Worm (Caenorhabditis elegans) whole organism, L3 larva: ENCODE data around the gene Y66A7A.9.

Experiments used
- ceh-28 ChIP-seq: fragments of 150-350 bp; optimal IDR thresholded peaks from 2 replicates; lab custom pipeline; 2014; ENCODE audit warnings: missing biosample characterization, missing genetic modification reagents, missing genetic modification characterization
- fkh-2 ChIP-seq: fragments of 150-350 bp; optimal IDR thresholded peaks from 2 replicates; lab custom pipeline; 2014; ENCODE audit warnings: missing biosample characterization, missing genetic modification reagents, missing genetic modification characterization
- lin-39 ChIP-seq: fragments of 150-350 bp; optimal IDR thresholded peaks from 2 replicates; lab custom pipeline; 2018; ENCODE audit warnings: missing biosample characterization, missing genetic modification reagents, missing genetic modification characterization
- nhr-23 ChIP-seq: fragments of 150-350 bp; optimal IDR thresholded peaks from 2 replicates; lab custom pipeline; 2014; ENCODE audit warnings: missing biosample characterization, missing genetic modification reagents, missing genetic modification characterization
- nhr-25 ChIP-seq: sonication (generic microtip); optimal IDR thresholded peaks from 2 replicates; lab custom pipeline; 2017; ENCODE audit warnings: missing biosample characterization, missing genetic modification characterization

ce11 chrIII:11579380-11579779 lies 32.9 kb downstream of the Y66A7A.9 start:
- TF ChIP-seq fkh-2 (tag; lab: Kevin White, UChicago) = no peak
- TF ChIP-seq ceh-28 (tag; lab: Kevin White, UChicago) = no peak
- no peak for TF ChIP-seq nhr-23
- no peak for TF ChIP-seq nhr-25
- TF ChIP-seq lin-39 (tag; lab: Kevin White, UChicago) = no peak
